Fruit fly (Drosophila melanogaster) whole organism, embryonic: ENCODE data around the gene ac.
A peak's percentile ranks its signal among the peaks of the same experiment; 100 is the strongest.

Source experiments
- CG1024 ChIP-seq: fragments of 200-800 bp; sonication (Bioruptor generic); IDR thresholded peaks from 2 replicates; pipeline ENCODE4 v1.3.6; 2022; ENCODE audit warnings: missing biosample characterization, missing genetic modification characterization
- CG11723 ChIP-seq: fragments of 200-800 bp; sonication (Bioruptor generic); optimal IDR thresholded peaks from 2 replicates; lab custom pipeline; 2017; ENCODE audit warnings: missing biosample characterization, mild to moderate bottlenecking, missing genetic modification characterization
- CG12236 ChIP-seq: fragments of 200-800 bp; sonication (Bioruptor generic); optimal IDR thresholded peaks from 2 replicates; lab custom pipeline; 2016; ENCODE audit warnings: missing biosample characterization, missing genetic modification characterization
- CG12659 ChIP-seq: fragments of 200-800 bp; sonication (Bioruptor generic); optimal IDR thresholded peaks from 3 replicates; lab custom pipeline; 2017; ENCODE audit warnings: mild to moderate bottlenecking, missing biosample characterization, missing genetic modification reagents, missing genetic modification characterization
- CG12769 ChIP-seq: fragments of 200-800 bp; sonication (Bioruptor generic); optimal IDR thresholded peaks from 2 replicates; lab custom pipeline; 2019; ENCODE audit warnings: missing biosample characterization, mild to moderate bottlenecking, missing genetic modification characterization, moderate library complexity
- CG14667 ChIP-seq: fragments of 200-800 bp; sonication (Bioruptor generic); IDR thresholded peaks from 2 replicates; pipeline ENCODE4 v1.3.6; 2022; ENCODE audit warnings: missing biosample characterization, missing genetic modification characterization
- CG14860 ChIP-seq: fragments of 200-800 bp; sonication (Bioruptor generic); IDR thresholded peaks from 3 replicates; pipeline ENCODE4 v1.3.6; 2022; ENCODE audit warnings: missing biosample characterization, missing genetic modification characterization; ENCODE audit not compliant: partially characterized antibody
- CG15073 ChIP-seq: fragments of 200-800 bp; sonication (Bioruptor generic); optimal IDR thresholded peaks from 2 replicates; lab custom pipeline; 2016; ENCODE audit warnings: missing biosample characterization, missing genetic modification characterization
- CG15479 ChIP-seq: fragments of 200-800 bp; sonication (Bioruptor generic); optimal IDR thresholded peaks from 3 replicates; lab custom pipeline; 2019; ENCODE audit warnings: missing biosample characterization, mild to moderate bottlenecking, missing genetic modification characterization, moderate library complexity
- CG1603 ChIP-seq: fragments of 200-800 bp; sonication (Bioruptor generic); optimal IDR thresholded peaks from 2 replicates; lab custom pipeline; 2019; ENCODE audit warnings: missing biosample characterization, mild to moderate bottlenecking, missing genetic modification characterization, moderate library complexity
- CG16863 ChIP-seq: fragments of 200-800 bp; sonication (Bioruptor generic); optimal IDR thresholded peaks from 3 replicates; lab custom pipeline; 2016; ENCODE audit warnings: missing biosample characterization, missing genetic modification characterization
- CG17328 ChIP-seq: fragments of 200-800 bp; sonication (Bioruptor generic); IDR thresholded peaks from 2 replicates; pipeline ENCODE4 v1.3.6; 2022; ENCODE audit warnings: missing biosample characterization, missing genetic modification characterization
- CG17612 ChIP-seq: fragments of 200-800 bp; sonication (Bioruptor generic); IDR thresholded peaks from 2 replicates; pipeline ENCODE4 v1.3.6; 2022; ENCODE audit warnings: missing biosample characterization, missing genetic modification characterization
- CG17802 ChIP-seq: fragments of 200-800 bp; sonication (Bioruptor generic); optimal IDR thresholded peaks from 2 replicates; lab custom pipeline; 2018; ENCODE audit warnings: missing biosample characterization, mild to moderate bottlenecking, missing genetic modification characterization, moderate library complexity
- CG2129 ChIP-seq: fragments of 200-800 bp; sonication (Bioruptor generic); IDR thresholded peaks from 2 replicates; pipeline ENCODE4 v1.3.6; 2022; ENCODE audit warnings: missing biosample characterization, missing genetic modification characterization; ENCODE audit not compliant: partially characterized antibody
- CG30020 ChIP-seq: fragments of 200-800 bp; optimal IDR thresholded peaks from 2 replicates; lab custom pipeline; 2019; ENCODE audit warnings: missing biosample characterization, mild to moderate bottlenecking, missing genetic modification characterization, moderate library complexity
- CG3281 ChIP-seq: fragments of 200-800 bp; sonication (Bioruptor generic); optimal IDR thresholded peaks from 3 replicates; lab custom pipeline; 2017; ENCODE audit warnings: missing biosample characterization, mild to moderate bottlenecking, missing genetic modification characterization
- CG34376 ChIP-seq: fragments of 200-800 bp; sonication (Bioruptor generic); optimal IDR thresholded peaks from 2 replicates; lab custom pipeline; 2018; ENCODE audit warnings: missing biosample characterization, mild to moderate bottlenecking, missing genetic modification characterization
- CG4707 ChIP-seq: fragments of 200-800 bp; sonication (Bioruptor generic); optimal IDR thresholded peaks from 2 replicates; lab custom pipeline; 2018; ENCODE audit warnings: missing biosample characterization, mild to moderate bottlenecking, missing genetic modification characterization, moderate library complexity
- CG4730 ChIP-seq: fragments of 200-800 bp; sonication (Bioruptor generic); IDR thresholded peaks from 2 replicates; pipeline ENCODE4 v1.3.6; 2022; ENCODE audit warnings: missing biosample characterization, missing genetic modification characterization
- CG4820 ChIP-seq: fragments of 200-800 bp; sonication (Bioruptor generic); optimal IDR thresholded peaks from 3 replicates; lab custom pipeline; 2016; ENCODE audit warnings: missing biosample characterization, missing genetic modification characterization
- CG5180 ChIP-seq: fragments of 200-800 bp; sonication (Bioruptor generic); optimal IDR thresholded peaks from 3 replicates; lab custom pipeline; 2017; ENCODE audit warnings: missing biosample characterization, missing genetic modification characterization, mild to moderate bottlenecking, moderate library complexity, missing genetic modification reagents
- CG7271 ChIP-seq: fragments of 200-800 bp; sonication (Bioruptor generic); optimal IDR thresholded peaks from 2 replicates; lab custom pipeline; 2018; ENCODE audit warnings: missing biosample characterization, mild to moderate bottlenecking, missing genetic modification characterization, moderate library complexity
- CG7372 ChIP-seq: fragments of 200-800 bp; sonication (Bioruptor generic); IDR thresholded peaks from 2 replicates; pipeline ENCODE4 v1.3.6; 2022; ENCODE audit warnings: missing biosample characterization, missing genetic modification characterization
- CG8281 ChIP-seq: fragments of 200-800 bp; sonication (Bioruptor generic); optimal IDR thresholded peaks from 2 replicates; lab custom pipeline; 2018; ENCODE audit warnings: missing biosample characterization, mild to moderate bottlenecking, missing genetic modification characterization, moderate library complexity
- Drgx ChIP-seq: fragments of 200-800 bp; sonication (Bioruptor generic); IDR thresholded peaks from 2 replicates; pipeline ENCODE4 v1.3.6; 2022; ENCODE audit warnings: missing biosample characterization, missing genetic modification characterization
- GATAe ChIP-seq: fragments of 200-800 bp; sonication (Bioruptor generic); conservative IDR thresholded peaks from 2 replicates; pipeline ENCODE4 v1.3.6; 2022; ENCODE audit warnings: missing biosample characterization, missing genetic modification characterization
- H2.0 ChIP-seq: fragments of 200-800 bp; sonication (Bioruptor generic); IDR thresholded peaks from 2 replicates; pipeline ENCODE4 v1.3.6; 2022; ENCODE audit warnings: missing biosample characterization, missing genetic modification characterization
- HmgZ ChIP-seq: fragments of 200-800 bp; sonication (Bioruptor generic); optimal IDR thresholded peaks from 2 replicates; lab custom pipeline; 2018; ENCODE audit warnings: missing biosample characterization, mild to moderate bottlenecking, missing genetic modification characterization
- Hr39 ChIP-seq: fragments of >200 bp; optimal IDR thresholded peaks from 2 replicates; lab custom pipeline; 2017
- Mad ChIP-seq: fragments of 200-800 bp; sonication (Bioruptor generic); optimal IDR thresholded peaks from 2 replicates; lab custom pipeline; 2016; ENCODE audit warnings: missing biosample characterization, missing genetic modification characterization
- Meics ChIP-seq: fragments of 200-800 bp; sonication (Bioruptor generic); optimal IDR thresholded peaks from 2 replicates; lab custom pipeline; 2017; ENCODE audit warnings: missing biosample characterization, mild to moderate bottlenecking, missing genetic modification characterization
- Nf-YB ChIP-seq: fragments of 200-800 bp; sonication (Bioruptor generic); optimal IDR thresholded peaks from 3 replicates; lab custom pipeline; 2019; ENCODE audit warnings: missing biosample characterization, mild to moderate bottlenecking, missing genetic modification characterization, moderate library complexity
- Rfx ChIP-seq: fragments of 200-800 bp; sonication (Bioruptor generic); IDR thresholded peaks from 2 replicates; pipeline ENCODE4 v1.3.6; 2022; ENCODE audit warnings: missing biosample characterization, missing genetic modification characterization
- Rx ChIP-seq: fragments of 200-800 bp; sonication (Bioruptor generic); IDR thresholded peaks from 2 replicates; pipeline ENCODE4 v1.3.6; 2022; ENCODE audit warnings: missing biosample characterization, missing genetic modification characterization
- ac ChIP-seq: fragments of 200-800 bp; sonication (Bioruptor generic); optimal IDR thresholded peaks from 3 replicates; lab custom pipeline; 2017; ENCODE audit warnings: missing biosample characterization, mild to moderate bottlenecking, missing genetic modification characterization
- ap ChIP-seq: fragments of 200-800 bp; sonication (Bioruptor generic); IDR thresholded peaks from 2 replicates; pipeline ENCODE4 v1.3.6; 2022; ENCODE audit warnings: missing biosample characterization, missing genetic modification characterization
- ato ChIP-seq: fragments of 200-800 bp; sonication (Bioruptor generic); IDR thresholded peaks from 2 replicates; pipeline ENCODE4 v1.3.6; 2022; ENCODE audit warnings: missing biosample characterization, missing genetic modification characterization; ENCODE audit not compliant: partially characterized antibody
- br ChIP-seq: fragments of >200 bp; optimal IDR thresholded peaks from 2 replicates; lab custom pipeline; 2017
- crol ChIP-seq: fragments of 200-800 bp; sonication (Bioruptor generic); IDR thresholded peaks from 2 replicates; pipeline ENCODE4 v1.3.6; 2022; ENCODE audit warnings: missing biosample characterization, missing genetic modification characterization
- gcm ChIP-seq: fragments of 200-800 bp; sonication (Bioruptor generic); optimal IDR thresholded peaks from 2 replicates; lab custom pipeline; 2019; ENCODE audit warnings: missing biosample characterization, mild to moderate bottlenecking, missing genetic modification characterization, moderate library complexity
- grau ChIP-seq: fragments of 200-800 bp; optimal IDR thresholded peaks from 3 replicates; lab custom pipeline; 2019; ENCODE audit warnings: missing biosample characterization, mild to moderate bottlenecking, missing genetic modification characterization, moderate library complexity
- insv ChIP-seq, 2 experiments: fragments of 200-800 bp; sonication (Bioruptor generic); optimal IDR thresholded peaks; 3 replicates each; lab custom pipeline; 2016 to 2018; ENCODE audit warnings: missing biosample characterization in 2 of 2, missing genetic modification characterization in 2 of 2
- nau ChIP-seq: fragments of 200-800 bp; sonication (Bioruptor generic); optimal IDR thresholded peaks from 3 replicates; lab custom pipeline; 2017; ENCODE audit warnings: missing biosample characterization, mild to moderate bottlenecking, missing genetic modification characterization, missing genetic modification reagents
- nerfin-1 ChIP-seq: fragments of 200-800 bp; sonication (Bioruptor generic); optimal IDR thresholded peaks from 3 replicates; lab custom pipeline; 2019; ENCODE audit warnings: missing biosample characterization, mild to moderate bottlenecking, missing genetic modification characterization, moderate library complexity
- otp ChIP-seq: fragments of 200-800 bp; sonication (Bioruptor generic); IDR thresholded peaks from 3 replicates; pipeline ENCODE4, ENCODE4 v1.3.6; 2022; ENCODE audit warnings: missing biosample characterization, missing genetic modification characterization
- pho ChIP-seq: fragments of 200-800 bp; sonication (Bioruptor generic); optimal IDR thresholded peaks from 2 replicates; lab custom pipeline; 2016; ENCODE audit warnings: missing biosample characterization, missing genetic modification characterization
- psq ChIP-seq: fragments of 200-800 bp; sonication (Bioruptor generic); optimal IDR thresholded peaks from 2 replicates; lab custom pipeline; 2017; ENCODE audit warnings: missing biosample characterization, missing genetic modification characterization
- sens ChIP-seq: fragments of 200-800 bp; sonication (Bioruptor generic); peaks from one replicate; lab custom pipeline; 2016; ENCODE audit warnings: missing biosample characterization, missing genetic modification characterization
- seq ChIP-seq: fragments of 200-800 bp; sonication (Bioruptor generic); IDR thresholded peaks from 2 replicates; pipeline ENCODE4 v1.3.6; 2022; ENCODE audit warnings: missing biosample characterization, missing genetic modification characterization
- shn ChIP-seq: fragments of 200-800 bp; sonication (Bioruptor generic); optimal IDR thresholded peaks from 3 replicates; lab custom pipeline; 2016; ENCODE audit warnings: missing biosample characterization, missing genetic modification characterization
- ssp ChIP-seq: fragments of 200-800 bp; sonication (Bioruptor generic); IDR thresholded peaks from 2 replicates; pipeline ENCODE4 v1.3.6; 2022; ENCODE audit warnings: missing biosample characterization, missing genetic modification characterization
- tap ChIP-seq: fragments of 200-800 bp; optimal IDR thresholded peaks from 3 replicates; lab custom pipeline; 2019; ENCODE audit warnings: missing biosample characterization, mild to moderate bottlenecking, missing genetic modification characterization, moderate library complexity

Gene ac

DNA sequence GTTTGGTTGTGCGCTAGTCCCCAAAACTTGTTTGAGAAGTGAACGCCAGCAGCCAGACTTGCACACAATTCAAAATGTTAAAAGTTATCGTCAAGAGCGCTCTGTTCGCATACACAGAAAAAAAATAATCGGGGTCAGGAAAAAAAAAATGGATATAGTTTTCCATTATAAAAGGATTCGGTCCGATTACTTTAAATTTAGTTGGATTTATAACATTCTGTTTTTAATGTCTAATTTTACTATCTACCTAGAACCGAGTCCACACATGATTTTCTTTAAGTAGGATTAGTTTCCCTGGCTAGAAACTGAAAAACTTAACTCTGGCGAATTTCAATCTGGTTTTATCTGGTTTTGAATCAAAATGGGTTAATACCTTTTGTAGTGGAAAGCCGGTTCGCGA, 24.6 kb upstream of the ac start (continued):
- no peak for TF ChIP-seq br
- TF ChIP-seq sens (GFP tag; lab: Kevin White, UChicago), result peak; percentile 83
- TF ChIP-seq CG17612 (GFP tag; lab: Robert Waterston, UW), result no peak
- no peak for TF ChIP-seq CG30020
- no peak for TF ChIP-seq insv (GFP tag; optimal IDR thresholded peaks at IDR 0.05; lab: Kevin White, UChicago)
- no peak for TF ChIP-seq otp
- TF ChIP-seq ato, result no peak
- TF ChIP-seq CG8281 (tag; lab: Kevin White, UChicago), result no peak
- no peak for TF ChIP-seq GATAe
- TF ChIP-seq CG4707 (GFP tag; lab: Kevin White, UChicago), result no peak
- TF ChIP-seq crol (GFP tag; lab: Robert Waterston, UW), result no peak
- no peak for TF ChIP-seq nerfin-1 (tag; lab: Kevin White, UChicago)
- TF ChIP-seq ac (GFP tag; lab: Kevin White, UChicago), result no peak
- no peak for TF ChIP-seq CG12769 (tag; lab: Kevin White, UChicago)
- TF ChIP-seq Drgx (GFP tag; lab: Robert Waterston, UW), result peak; percentile 91
- TF ChIP-seq ap (GFP tag; lab: Robert Waterston, UW), result no peak
- no peak for TF ChIP-seq CG1024 (GFP tag; lab: Robert Waterston, UW)
- TF ChIP-seq Rx (GFP tag; lab: Robert Waterston, UW), result no peak
- TF ChIP-seq psq (GFP tag; lab: Kevin White, UChicago), result no peak
- TF ChIP-seq HmgZ (tag; lab: Kevin White, UChicago), result no peak
- no peak for TF ChIP-seq nau (GFP tag; lab: Kevin White, UChicago)
- TF ChIP-seq CG14667 (GFP tag; lab: Robert Waterston, UW), result no peak
- TF ChIP-seq CG2129 (GFP tag; lab: Robert Waterston, UW), result no peak
- no peak for TF ChIP-seq CG17802 (tag; lab: Kevin White, UChicago)
- no peak for TF ChIP-seq CG7372 (GFP tag; lab: Robert Waterston, UW)
- peak; percentile 13 for TF ChIP-seq Meics (GFP tag; lab: Kevin White, UChicago)
- TF ChIP-seq CG15479, result no peak
- peak; percentile 8 for TF ChIP-seq CG16863 (GFP tag; lab: Kevin White, UChicago)
- TF ChIP-seq seq (GFP tag; lab: Robert Waterston, UW), result no peak
- no peak for TF ChIP-seq tap (tag; lab: Kevin White, UChicago)
- TF ChIP-seq CG3281 (GFP tag; lab: Kevin White, UChicago), result peak; percentile 34
- no peak for TF ChIP-seq CG11723
- TF ChIP-seq H2.0 (GFP tag; lab: Robert Waterston, UW), result no peak
- peak; percentile 21 for TF ChIP-seq CG12659
- no peak for TF ChIP-seq Nf-YB (GFP tag; lab: Kevin White, UChicago)
- no peak for TF ChIP-seq CG4730 (GFP tag; lab: Robert Waterston, UW)
- TF ChIP-seq CG12236 (GFP tag; lab: Kevin White, UChicago), result no peak
- no peak for TF ChIP-seq CG15073 (GFP tag; lab: Kevin White, UChicago)
- no peak for TF ChIP-seq CG4820
- no peak for TF ChIP-seq CG1603 (tag; lab: Kevin White, UChicago)
- TF ChIP-seq CG34376 (GFP tag; lab: Kevin White, UChicago), result no peak
- TF ChIP-seq CG17328, result 0 out of 2 replicates have a peak, but pooled peaks have one; percentile 24
- no peak for TF ChIP-seq ssp
- no peak for TF ChIP-seq pho (GFP tag; lab: Kevin White, UChicago)
- peak; percentile 59 for TF ChIP-seq CG5180 (GFP tag; lab: Kevin White, UChicago)
- peak; percentile 20 for TF ChIP-seq grau (tag; lab: Kevin White, UChicago)
- no peak for TF ChIP-seq CG14860 (GFP tag; lab: Robert Waterston, UW)
- no peak for TF ChIP-seq gcm
- no peak for TF ChIP-seq shn (GFP tag; lab: Kevin White, UChicago)
- no peak for TF ChIP-seq CG7271 (tag; lab: Kevin White, UChicago)
- no peak for TF ChIP-seq Hr39 (lab: Kevin White, UChicago)
- no peak for TF ChIP-seq Mad (GFP tag; lab: Kevin White, UChicago)
- peak; percentile 31; the same call in 1 of the 2 replicates for TF ChIP-seq Rfx (GFP tag; lab: Robert Waterston, UW)
